Worm (Caenorhabditis elegans) whole organism, L1 larva: Measurements from ENCODE around the gene gpd-1.

Experiments used
- C04F5.9 ChIP-seq: sonication (generic microtip); optimal IDR thresholded peaks from 2 replicates; lab custom pipeline; 2016; ENCODE audit warnings: missing genetic modification characterization, missing compliant biosample characterization
- F16B12.6 ChIP-seq: fragments of 150-350 bp; optimal IDR thresholded peaks from 2 replicates; lab custom pipeline; 2014; ENCODE audit warnings: missing biosample characterization, missing genetic modification characterization
- Y116A8C.19 ChIP-seq: sonication (generic microtip); optimal IDR thresholded peaks from 2 replicates; lab custom pipeline; 2016; ENCODE audit warnings: missing compliant biosample characterization, missing genetic modification characterization, borderline replicate concordance
- alr-1 ChIP-seq: fragments of 200-800 bp; sonication (Bioruptor generic); optimal IDR thresholded peaks from 2 replicates; lab custom pipeline; 2018; ENCODE audit warnings: borderline replicate concordance, mild to moderate bottlenecking, missing genetic modification characterization, missing compliant biosample characterization
- blmp-1 ChIP-seq: fragments of 150-350 bp; optimal IDR thresholded peaks from 2 replicates; lab custom pipeline; 2014; ENCODE audit warnings: missing biosample characterization, missing genetic modification characterization
- ceh-63 ChIP-seq: fragments of 200-800 bp; sonication (Bioruptor generic); optimal IDR thresholded peaks from 2 replicates; lab custom pipeline; 2018; ENCODE audit warnings: mild to moderate bottlenecking, missing genetic modification characterization, missing compliant biosample characterization
- ceh-82 ChIP-seq, 3 experiments: fragments of 150-350 bp in 1 of 3; sonication (generic microtip) in 2 of 3; optimal IDR thresholded peaks; 2 replicates each; lab custom pipeline; 2014 to 2017; ENCODE audit warnings: missing biosample characterization in 3 of 3, missing genetic modification characterization in 3 of 3
- dpl-1 ChIP-seq, 3 experiments: fragments of 150-350 bp in 2 of 3; sonication (generic microtip) in 1 of 3; optimal IDR thresholded peaks; 2 replicates each; lab custom pipeline; 2014 to 2017; ENCODE audit warnings: missing biosample characterization in 3 of 3, missing genetic modification characterization in 3 of 3, missing genetic modification reagents in 3 of 3
- efl-1 ChIP-seq, 4 experiments: fragments of 150-350 bp; optimal IDR thresholded peaks in 3 of 4; peaks in 1 of 4; 1 replicate in 1 of 4; 2 replicates in 3 of 4; lab custom pipeline; 2014; ENCODE audit warnings: missing biosample characterization in 2 of 4, missing genetic modification characterization in 2 of 4, missing genetic modification reagents in 2 of 4
- efl-3 ChIP-seq: fragments of 200-800 bp; sonication (Bioruptor generic); optimal IDR thresholded peaks from 2 replicates; lab custom pipeline; 2018; ENCODE audit warnings: mild to moderate bottlenecking, missing genetic modification characterization, missing compliant biosample characterization
- egl-13 ChIP-seq: sonication (generic microtip); optimal IDR thresholded peaks from 2 replicates; lab custom pipeline; 2016; ENCODE audit warnings: missing genotype, missing genetic modification reagents, missing genetic modification characterization, missing compliant biosample characterization
- egl-27 ChIP-seq, 2 experiments: fragments of 150-350 bp in 1 of 2; sonication (generic microtip); optimal IDR thresholded peaks; 3 replicates each; lab custom pipeline; 2017 to 2018; ENCODE audit warnings: missing biosample characterization in 2 of 2, missing genetic modification characterization in 2 of 2, missing genetic modification reagents in 2 of 2
- elt-2 ChIP-seq: sonication (generic microtip); optimal IDR thresholded peaks from 2 replicates; lab custom pipeline; 2016; ENCODE audit warnings: missing genetic modification characterization, mild to moderate bottlenecking, inconsistent platforms, missing compliant biosample characterization, missing genetic modification reagents
- elt-3 ChIP-seq, 6 experiments: fragments of 150-350 bp in 1 of 6; sonication (generic microtip); optimal IDR thresholded peaks; 2 replicates each; lab custom pipeline; 2017 to 2018; ENCODE audit warnings: missing biosample characterization in 6 of 6, missing genetic modification characterization in 6 of 6, inconsistent platforms in 1 of 6
- ets-5 ChIP-seq: fragments of 200-800 bp; sonication (Bioruptor generic); IDR thresholded peaks from 2 replicates; pipeline ENCODE4 v1.3.6; 2022; ENCODE audit warnings: missing genetic modification characterization, missing compliant biosample characterization
- fkh-4 ChIP-seq: sonication (generic microtip); optimal IDR thresholded peaks from 2 replicates; lab custom pipeline; 2016; ENCODE audit warnings: missing compliant biosample characterization, missing genetic modification characterization, borderline replicate concordance
- fkh-8 ChIP-seq: sonication (generic microtip); optimal IDR thresholded peaks from 2 replicates; lab custom pipeline; 2016; ENCODE audit warnings: mild to moderate bottlenecking, missing genetic modification characterization, missing compliant biosample characterization
- fos-1 ChIP-seq: fragments of 150-350 bp; optimal IDR thresholded peaks from 2 replicates; lab custom pipeline; 2014; ENCODE audit warnings: missing biosample characterization, missing genetic modification characterization
- grh-1 ChIP-seq: fragments of 200-800 bp; sonication (Bioruptor generic); IDR thresholded peaks from 2 replicates; pipeline ENCODE4 v1.3.6; 2022; ENCODE audit warnings: missing genetic modification reagents, missing genetic modification characterization, missing compliant biosample characterization
- hlh-17 ChIP-seq: fragments of 200-800 bp; sonication (Bioruptor generic); optimal IDR thresholded peaks from 2 replicates; lab custom pipeline; 2018; ENCODE audit warnings: missing genetic modification characterization, mild to moderate bottlenecking, missing compliant biosample characterization, moderate library complexity, borderline replicate concordance
- hlh-4 ChIP-seq: sonication (generic microtip); optimal IDR thresholded peaks from 2 replicates; lab custom pipeline; 2016; ENCODE audit warnings: mild to moderate bottlenecking, missing genetic modification characterization, missing compliant biosample characterization
- lin-13 ChIP-seq: fragments of 150-350 bp; optimal IDR thresholded peaks from 2 replicates; lab custom pipeline; 2014; ENCODE audit warnings: missing biosample characterization, missing genetic modification reagents, missing genetic modification characterization
- lin-14 ChIP-seq: fragments of 200-800 bp; sonication (Bioruptor generic); optimal IDR thresholded peaks from 2 replicates; lab custom pipeline; 2018; ENCODE audit warnings: mild to moderate bottlenecking, missing genetic modification characterization, moderate library complexity, missing compliant biosample characterization
- lin-35 ChIP-seq, 2 experiments: fragments of 150-350 bp; optimal IDR thresholded peaks; 2 replicates each; lab custom pipeline; 2014; ENCODE audit warnings: missing biosample characterization in 2 of 2, missing genetic modification characterization in 2 of 2, missing genetic modification reagents in 2 of 2
- lin-39 ChIP-seq: fragments of 150-350 bp; optimal IDR thresholded peaks from 2 replicates; lab custom pipeline; 2014; ENCODE audit warnings: missing biosample characterization, missing genetic modification reagents, missing genetic modification characterization
- lir-3 ChIP-seq: sonication (generic microtip); optimal IDR thresholded peaks from 2 replicates; lab custom pipeline; 2016; ENCODE audit warnings: mild to moderate bottlenecking, missing genetic modification characterization, moderate library complexity, missing compliant biosample characterization; ENCODE audit not compliant: poor library complexity
- nhr-11 ChIP-seq: fragments of 150-350 bp; optimal IDR thresholded peaks from 2 replicates; lab custom pipeline; 2014; ENCODE audit warnings: missing biosample characterization, missing genetic modification characterization
- nhr-19 ChIP-seq: fragments of 200-800 bp; sonication (Bioruptor generic); conservative IDR thresholded peaks from 2 replicates; pipeline ENCODE4 v1.3.6; 2022; ENCODE audit warnings: missing genetic modification characterization, missing compliant biosample characterization
- nhr-237 ChIP-seq: fragments of 150-350 bp; optimal IDR thresholded peaks from 2 replicates; lab custom pipeline; 2014; ENCODE audit warnings: missing biosample characterization, missing genetic modification characterization
- nhr-28 ChIP-seq: fragments of 150-350 bp; optimal IDR thresholded peaks from 2 replicates; lab custom pipeline; 2014; ENCODE audit warnings: missing biosample characterization, missing genetic modification characterization
- nhr-47 ChIP-seq: sonication (generic microtip); optimal IDR thresholded peaks from 2 replicates; lab custom pipeline; 2016; ENCODE audit warnings: mild to moderate bottlenecking, missing genetic modification characterization, moderate library complexity, missing compliant biosample characterization
- nhr-71 ChIP-seq: sonication (generic microtip); optimal IDR thresholded peaks from 2 replicates; lab custom pipeline; 2016; ENCODE audit warnings: mild to moderate bottlenecking, missing genetic modification characterization, moderate library complexity, missing compliant biosample characterization
- nhr-76 ChIP-seq: sonication (generic microtip); optimal IDR thresholded peaks from 2 replicates; lab custom pipeline; 2017; ENCODE audit warnings: missing biosample characterization, missing genetic modification characterization
- nhr-77 ChIP-seq: fragments of 150-350 bp; optimal IDR thresholded peaks from 2 replicates; lab custom pipeline; 2014; ENCODE audit warnings: missing biosample characterization, missing genetic modification characterization
- pag-3 ChIP-seq: sonication (generic microtip); optimal IDR thresholded peaks from 2 replicates; lab custom pipeline; 2017; ENCODE audit warnings: missing genetic modification characterization, mild to moderate bottlenecking, missing compliant biosample characterization, antibody characterized with exemption, borderline replicate concordance; ENCODE audit not compliant: insufficient read depth
- pax-3 ChIP-seq: fragments of 200-800 bp; sonication (Bioruptor generic); optimal IDR thresholded peaks from 2 replicates; lab custom pipeline; 2018; ENCODE audit warnings: mild to moderate bottlenecking, missing genetic modification characterization, moderate library complexity, missing compliant biosample characterization
- rnt-1 ChIP-seq: sonication (generic microtip); optimal IDR thresholded peaks from 2 replicates; lab custom pipeline; 2016; ENCODE audit warnings: mild to moderate bottlenecking, missing genetic modification characterization, moderate library complexity, missing compliant biosample characterization
- skn-1 ChIP-seq: fragments of 150-350 bp; optimal IDR thresholded peaks from 2 replicates; lab custom pipeline; 2014; ENCODE audit warnings: missing biosample characterization, missing genetic modification characterization
- snu-23 ChIP-seq: sonication (generic microtip); optimal IDR thresholded peaks from 2 replicates; lab custom pipeline; 2016; ENCODE audit warnings: missing genetic modification characterization, missing compliant biosample characterization
- sptf-1 ChIP-seq: fragments of 150-350 bp; optimal IDR thresholded peaks from 2 replicates; lab custom pipeline; 2014; ENCODE audit warnings: missing biosample characterization, missing genetic modification characterization
- sup-37 ChIP-seq: fragments of 200-800 bp; sonication (Bioruptor generic); optimal IDR thresholded peaks from 2 replicates; lab custom pipeline; 2018; ENCODE audit warnings: mild to moderate bottlenecking, missing genetic modification characterization, missing compliant biosample characterization
- tlp-1 ChIP-seq: fragments of 150-350 bp; optimal IDR thresholded peaks from 2 replicates; lab custom pipeline; 2014; ENCODE audit warnings: missing biosample characterization, missing genetic modification characterization
- unc-130 ChIP-seq: fragments of 150-350 bp; optimal IDR thresholded peaks from 2 replicates; lab custom pipeline; 2017; ENCODE audit warnings: missing biosample characterization, missing genetic modification characterization, inconsistent platforms
- unc-30 ChIP-seq: sonication (generic microtip); optimal IDR thresholded peaks from 2 replicates; lab custom pipeline; 2017; ENCODE audit warnings: missing biosample characterization, missing genetic modification characterization
- unc-86 ChIP-seq: sonication (generic microtip); optimal IDR thresholded peaks from 2 replicates; lab custom pipeline; 2016; ENCODE audit warnings: missing genetic modification characterization, missing compliant biosample characterization
- vab-15 ChIP-seq: sonication (generic microtip); optimal IDR thresholded peaks from 2 replicates; lab custom pipeline; 2017; ENCODE audit warnings: missing genotype, mild to moderate bottlenecking, missing genetic modification characterization, missing compliant biosample characterization
- zag-1 ChIP-seq: fragments of 150-350 bp; optimal IDR thresholded peaks from 2 replicates; lab custom pipeline; 2014; ENCODE audit warnings: missing biosample characterization, missing genetic modification characterization
- zip-4 ChIP-seq: fragments of 200-800 bp; sonication (Bioruptor generic); optimal IDR thresholded peaks from 2 replicates; lab custom pipeline; 2018; ENCODE audit warnings: mild to moderate bottlenecking, missing genetic modification characterization, moderate library complexity, missing compliant biosample characterization

The gpd-1 gene

ce11 chrII:10390854-10391253 is 3.1 kb upstream of the gpd-1 start, which contains the start of the genes T09F3.2 and T09F3.7:
Gene T09F3.2 (plus strand): TSS chrII:10391154.
Gene T09F3.7 (plus strand): TSS chrII:10391168.
- no peak for TF ChIP-seq fkh-8 (tag; lab: Kevin White, UChicago)
- TF ChIP-seq snu-23 (GFP tag; lab: Kevin White, UChicago): no peak
- no peak for TF ChIP-seq skn-1 (tag; lab: Kevin White, UChicago)
- no peak for TF ChIP-seq nhr-11 (tag; lab: Kevin White, UChicago)
- no peak for TF ChIP-seq vab-15 (tag; lab: Kevin White, UChicago)

ce11 chrII:10395303-10395757 is 1.4 kb downstream of the gpd-1 start, which contains the start of gene T09F3.4:
Gene T09F3.4 (plus strand): TSS chrII:10395707.
- TF ChIP-seq tlp-1 (tag; lab: Kevin White, UChicago): no peak
- TF ChIP-seq elt-2: peak; percentile 56
- TF ChIP-seq nhr-19 (GFP tag; lab: Robert Waterston, UW): peak; percentile 75
- peak; percentile 42 for TF ChIP-seq skn-1 (tag; lab: Kevin White, UChicago)
- TF ChIP-seq lin-39 (tag; lab: Kevin White, UChicago): peak; percentile 31
- TF ChIP-seq ceh-82 (tag; optimal IDR thresholded peaks at IDR 0.05; lab: Kevin White, UChicago): peak in 1 of 3 experiments; percentile 38
- peak; percentile 44 to 68 (median 60) for TF ChIP-seq dpl-1 (GFP tag; optimal IDR thresholded peaks at IDR 0.05; lab: Kevin White, UChicago)
- TF ChIP-seq grh-1: peak; percentile 34; the same call in 1 of the 2 replicates
- no peak for TF ChIP-seq nhr-237 (tag; lab: Kevin White, UChicago)
- peak; percentile 87 for TF ChIP-seq nhr-71 (tag; lab: Kevin White, UChicago)
- TF ChIP-seq ets-5: no peak
- TF ChIP-seq rnt-1 (tag; lab: Kevin White, UChicago): peak; percentile 96
- peak; percentile 76 for TF ChIP-seq pax-3
- peak; percentile 91 for TF ChIP-seq fkh-4 (tag; lab: Kevin White, UChicago)
- TF ChIP-seq ceh-63: no peak
- TF ChIP-seq vab-15 (tag; lab: Kevin White, UChicago): no peak
- peak; percentile 58 for TF ChIP-seq blmp-1 (tag; lab: Kevin White, UChicago)
- peak; percentile 10 for TF ChIP-seq lin-13 (GFP tag; lab: Kevin White, UChicago)
- no peak for TF ChIP-seq nhr-77 (tag; lab: Kevin White, UChicago)
- peak; percentile 23 for TF ChIP-seq F16B12.6
- no peak for TF ChIP-seq alr-1
- TF ChIP-seq nhr-47 (tag; lab: Kevin White, UChicago): peak; percentile 81
- TF ChIP-seq egl-27 (tag; optimal IDR thresholded peaks at IDR 0.05; lab: Kevin White, UChicago): no peak
- no peak for TF ChIP-seq zip-4
- TF ChIP-seq hlh-17 (GFP tag; lab: Kevin White, UChicago): no peak
- peak; percentile 74 for TF ChIP-seq C04F5.9 (tag; lab: Kevin White, UChicago)
- peak; percentile 71 for TF ChIP-seq lin-14 (GFP tag; lab: Kevin White, UChicago)
- peak; percentile 26 for TF ChIP-seq unc-86 (tag; lab: Kevin White, UChicago)
- peak; percentile 42 for TF ChIP-seq hlh-4 (tag; lab: Kevin White, UChicago)
- peak; percentile 68 for TF ChIP-seq egl-13
- no peak for TF ChIP-seq efl-3 (GFP tag; lab: Kevin White, UChicago)
- peak in 1 of 6 experiments; percentile 35 for TF ChIP-seq elt-3 (tag; optimal IDR thresholded peaks at IDR 0.05; lab: Kevin White, UChicago)
- TF ChIP-seq nhr-28 (tag; lab: Kevin White, UChicago): no peak
- TF ChIP-seq efl-1 (optimal IDR thresholded peaks at IDR 0.05; lab: Kevin White, UChicago): peak; percentile 58 to 66
- peak; percentile 59 to 95 for TF ChIP-seq efl-1 (GFP tag; optimal IDR thresholded peaks at IDR 0.05 in 1 of 2; lab: Kevin White, UChicago)
- peak; percentile 92 for TF ChIP-seq lir-3
- no peak for TF ChIP-seq fos-1 (tag; lab: Kevin White, UChicago)
- TF ChIP-seq pag-3 (tag; lab: Kevin White, UChicago): no peak
- TF ChIP-seq unc-30 (tag; lab: Kevin White, UChicago): no peak
- no peak for TF ChIP-seq sup-37 (GFP tag; lab: Kevin White, UChicago)
- no peak for TF ChIP-seq zag-1 (tag; lab: Kevin White, UChicago)
- peak; percentile 33 for TF ChIP-seq Y116A8C.19 (tag; lab: Kevin White, UChicago)
- TF ChIP-seq lin-35 (GFP tag; optimal IDR thresholded peaks at IDR 0.05; lab: Kevin White, UChicago): peak; percentile 58 to 66
- TF ChIP-seq nhr-76: no peak
- TF ChIP-seq unc-130 (tag; lab: Kevin White, UChicago): peak; percentile 44
- TF ChIP-seq sptf-1 (tag; lab: Kevin White, UChicago): no peak
